Worm (Caenorhabditis elegans) whole organism, early embryonic: ENCODE results near the gene skr-9.

ENCODE experiments used
- aly-1 ChIP-seq: sonication (generic microtip); optimal IDR thresholded peaks from 2 replicates; lab custom pipeline; 2016; ENCODE audit warnings: missing genetic modification characterization, missing compliant biosample characterization
- ama-1 ChIP-seq: fragments of 150-350 bp; optimal IDR thresholded peaks from 2 replicates; lab custom pipeline; 2014
- ceh-36 ChIP-seq: sonication (generic microtip); optimal IDR thresholded peaks from 2 replicates; lab custom pipeline; 2016; ENCODE audit warnings: missing genetic modification characterization, inconsistent platforms, missing compliant biosample characterization
- hnd-1 ChIP-seq: sonication (generic microtip); optimal IDR thresholded peaks from 2 replicates; lab custom pipeline; 2016; ENCODE audit warnings: missing genetic modification characterization, missing compliant biosample characterization
- pes-1 ChIP-seq: fragments of 200-800 bp; sonication (Bioruptor generic); IDR thresholded peaks from 2 replicates; pipeline ENCODE4 v1.3.6; 2022; ENCODE audit warnings: missing genetic modification reagents, missing genetic modification characterization, missing compliant biosample characterization
- sea-1 ChIP-seq: fragments of 200-800 bp; sonication (Bioruptor generic); conservative IDR thresholded peaks from 2 replicates; pipeline ENCODE4 v1.3.6; 2022; ENCODE audit warnings: missing genetic modification characterization, missing compliant biosample characterization

ce11 chrIV:17176177-17176576 is 12.8 kb downstream of the skr-9 start, which contains the start of gene C52D10.3:
- TF ChIP-seq ama-1 (no peak), aly-1 (no peak), ceh-36 (tag; lab: Kevin White, UChicago) (no peak), pes-1 (no peak), sea-1 (GFP tag; lab: Robert Waterston, UW) (no peak), hnd-1 (no peak)
